Fruit fly (Drosophila melanogaster): Measurements from ENCODE around the gene CG11586.
A peak's percentile ranks its signal among the peaks of the same experiment; 100 is the strongest.

Gene CG11586

dm6 chr3L:4269920-4270319, 7.7 kb upstream of the CG11586 start (continued):
- TF ChIP-seq Taf1 (GFP tag; IDR thresholded peaks at IDR 0.05) = peak; percentile 18; the same call in 1 of the 2 replicates
- TF ChIP-seq tx (GFP tag; optimal IDR thresholded peaks at IDR 0.05) = no peak
- peak; percentile 44 for TF ChIP-seq tin (GFP tag; optimal IDR thresholded peaks at IDR 0.05)
- no peak for TF ChIP-seq Dip2 (GFP tag; IDR thresholded peaks at IDR 0.05)
- peak; percentile 16 for TF ChIP-seq CG2875 (GFP tag; optimal IDR thresholded peaks at IDR 0.05)
- TF ChIP-seq zf30C (GFP tag; optimal IDR thresholded peaks at IDR 0.05) = no peak
- peak; percentile 76 for TF ChIP-seq CG10267 (tag; optimal IDR thresholded peaks at IDR 0.05)
- peak; percentile 35; the same call in 1 of the 2 replicates for TF ChIP-seq CG4404 (GFP tag; IDR thresholded peaks at IDR 0.05)
- peak; percentile 46 for TF ChIP-seq ewg (GFP tag; optimal IDR thresholded peaks at IDR 0.05)
- TF ChIP-seq Sry-β (GFP tag; optimal IDR thresholded peaks at IDR 0.05) = no peak
- peak; percentile 52 for TF ChIP-seq CG2202 (tag; optimal IDR thresholded peaks at IDR 0.05)
- TF ChIP-seq ATbp (GFP tag; optimal IDR thresholded peaks at IDR 0.05) = peak; percentile 69
- TF ChIP-seq vfl (GFP tag; optimal IDR thresholded peaks at IDR 0.05) = no peak
- peak; percentile 17 for TF ChIP-seq CG18619 (GFP tag; optimal IDR thresholded peaks at IDR 0.05)
- TF ChIP-seq tio (GFP tag; optimal IDR thresholded peaks at IDR 0.05) = peak; percentile 27
- peak; percentile 40 for TF ChIP-seq Max (GFP tag; optimal IDR thresholded peaks at IDR 0.05)
- TF ChIP-seq PHDP (tag; optimal IDR thresholded peaks at IDR 0.05) = peak; percentile 83
- TF ChIP-seq psq (GFP tag; optimal IDR thresholded peaks at IDR 0.05) = no peak
- TF ChIP-seq Ada2b (GFP tag; IDR thresholded peaks at IDR 0.05) = peak; percentile 58
- peak; percentile 54; the same call in 1 of the 3 replicates for TF ChIP-seq CG34422 (GFP tag; IDR thresholded peaks at IDR 0.05)
- TF ChIP-seq CG2120 (GFP tag; optimal IDR thresholded peaks at IDR 0.05) = no peak
- TF ChIP-seq Camta (GFP tag; optimal IDR thresholded peaks at IDR 0.05) = no peak
- TF ChIP-seq CG12104 (GFP tag; optimal IDR thresholded peaks at IDR 0.05) = peak; percentile 29
- no peak for TF ChIP-seq ftz-f1 (GFP tag; optimal IDR thresholded peaks at IDR 0.05)
- TF ChIP-seq CG33213 (GFP tag; optimal IDR thresholded peaks at IDR 0.05) = no peak
- peak; percentile 60 for TF ChIP-seq croc (GFP tag; conservative IDR thresholded peaks at IDR 0.05)
- no peak for TF ChIP-seq CG17802 (tag; optimal IDR thresholded peaks at IDR 0.05)
- TF ChIP-seq NC2β (GFP tag; optimal IDR thresholded peaks at IDR 0.05) = no peak
- TF ChIP-seq repo (GFP tag; optimal IDR thresholded peaks at IDR 0.05) = no peak
- no peak for TF ChIP-seq fd64A (GFP tag; optimal IDR thresholded peaks at IDR 0.05)
- no peak for TF ChIP-seq Doc2 (GFP tag; IDR thresholded peaks at IDR 0.05)
- peak; percentile 60 for TF ChIP-seq Nf-YB (GFP tag; optimal IDR thresholded peaks at IDR 0.05)
- peak; percentile 55 for TF ChIP-seq sens (GFP tag)
- TF ChIP-seq Atf6 (GFP tag; IDR thresholded peaks at IDR 0.05) = peak; percentile 51; the same call in 1 of the 2 replicates
- no peak for TF ChIP-seq CG14860 (GFP tag; IDR thresholded peaks at IDR 0.05; ENCODE audit: partially characterized antibody)
- 0 out of 2 replicates have a peak, but pooled peaks have one; percentile 23 for TF ChIP-seq Rx (GFP tag; IDR thresholded peaks at IDR 0.05)
- no peak for TF ChIP-seq Opbp (GFP tag; IDR thresholded peaks at IDR 0.05; ENCODE audit: partially characterized antibody)
- TF ChIP-seq CG8478 (optimal IDR thresholded peaks at IDR 0.05) = no peak
- TF ChIP-seq Neu2 (GFP tag; optimal IDR thresholded peaks at IDR 0.05; ENCODE audit: borderline replicate concordance) = no peak
- TF ChIP-seq CG18011 (GFP tag; optimal IDR thresholded peaks at IDR 0.05) = peak; percentile 32
- 0 out of 2 replicates have a peak, but pooled peaks have one; percentile 7 for TF ChIP-seq wdn (GFP tag; IDR thresholded peaks at IDR 0.05)
- no peak for TF ChIP-seq CG11085 (GFP tag; IDR thresholded peaks at IDR 0.05)
- peak; percentile 59 for TF ChIP-seq trem (tag; optimal IDR thresholded peaks at IDR 0.05)
- TF ChIP-seq gcm (GFP tag; optimal IDR thresholded peaks at IDR 0.05) = peak; percentile 72
- TF ChIP-seq H15 (GFP tag; IDR thresholded peaks at IDR 0.05) = peak; percentile 42; the same call in 1 of the 3 replicates
- peak; percentile 37 for TF ChIP-seq Med (GFP tag)
- no peak for TF ChIP-seq wek (GFP tag; optimal IDR thresholded peaks at IDR 0.05)
- peak; percentile 24 for TF ChIP-seq CG10543 (GFP tag; optimal IDR thresholded peaks at IDR 0.05)
- peak; percentile 48 for TF ChIP-seq Chrac-16 (GFP tag; optimal IDR thresholded peaks at IDR 0.05)
- TF ChIP-seq Antp (GFP tag; optimal IDR thresholded peaks at IDR 0.05) = no peak
- peak; percentile 34 for TF ChIP-seq CG5245 (GFP tag; optimal IDR thresholded peaks at IDR 0.05)
- peak; percentile 49 for TF ChIP-seq CG1602 (GFP tag; optimal IDR thresholded peaks at IDR 0.05)

Data from whole organism, embryonic.